Fruit fly (Drosophila melanogaster) Kc167 (cell line): ENCODE results near the gene CG42538.

Experiments
- Myc ChIP-seq: fragments of >200 bp; optimal IDR thresholded peaks from 2 replicates; lab custom pipeline; 2017; ENCODE audit warnings: missing external identifiers
- h ChIP-seq: fragments of >200 bp; optimal IDR thresholded peaks from 3 replicates; lab custom pipeline; 2018; ENCODE audit warnings: missing external identifiers
- psq ChIP-seq: fragments of >200 bp; optimal IDR thresholded peaks from 2 replicates; lab custom pipeline; 2017; ENCODE audit warnings: missing external identifiers
- ttk ChIP-seq: sonication (Bioruptor generic); optimal IDR thresholded peaks from 2 replicates; lab custom pipeline; 2017; ENCODE audit warnings: missing external identifiers

DNA sequence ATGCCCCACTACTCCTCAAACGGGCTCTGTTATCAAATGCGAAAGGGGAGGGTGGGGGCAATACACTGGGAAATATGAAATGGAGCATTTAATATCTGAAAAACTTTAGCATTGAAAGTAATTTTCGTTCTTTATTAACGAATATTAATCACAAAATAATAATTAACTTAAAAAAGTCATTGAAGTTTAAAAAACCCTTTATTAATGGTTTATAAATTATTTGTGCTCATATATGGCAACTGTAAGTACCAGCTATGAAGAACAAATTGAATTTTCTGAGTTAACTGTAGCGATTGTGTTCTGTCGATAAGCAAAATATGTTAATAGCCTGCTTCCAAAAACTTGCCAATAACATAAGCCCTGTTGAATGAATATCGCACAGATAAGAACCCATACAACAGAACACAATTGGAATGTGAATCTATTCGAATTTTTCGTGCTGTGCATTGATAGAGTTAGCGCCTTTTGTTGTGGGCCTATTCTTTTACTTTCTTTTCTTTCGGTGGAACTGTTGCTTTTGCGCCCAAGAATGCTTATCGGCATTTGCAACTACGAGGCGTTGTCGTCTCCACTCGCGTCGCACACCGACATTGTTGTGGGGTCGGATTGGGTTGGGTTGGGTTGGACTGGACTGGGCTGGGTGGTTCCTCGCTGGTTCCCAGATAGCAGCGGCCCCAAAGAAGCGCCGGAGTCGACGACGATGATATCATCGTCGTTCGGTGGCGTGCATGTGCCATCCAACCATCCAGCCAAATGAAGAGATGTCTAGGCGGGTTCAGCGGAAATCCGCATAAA is 26.7 kb downstream of the CG42538 start:
- no peak for TF ChIP-seq psq
- TF ChIP-seq ttk (lab: Kevin White, UChicago), result no peak
- no peak for TF ChIP-seq h
- no peak for TF ChIP-seq Myc (lab: Kevin White, UChicago)
